Worm (Caenorhabditis elegans): ENCODE results near the gene otub-4.

DNA sequence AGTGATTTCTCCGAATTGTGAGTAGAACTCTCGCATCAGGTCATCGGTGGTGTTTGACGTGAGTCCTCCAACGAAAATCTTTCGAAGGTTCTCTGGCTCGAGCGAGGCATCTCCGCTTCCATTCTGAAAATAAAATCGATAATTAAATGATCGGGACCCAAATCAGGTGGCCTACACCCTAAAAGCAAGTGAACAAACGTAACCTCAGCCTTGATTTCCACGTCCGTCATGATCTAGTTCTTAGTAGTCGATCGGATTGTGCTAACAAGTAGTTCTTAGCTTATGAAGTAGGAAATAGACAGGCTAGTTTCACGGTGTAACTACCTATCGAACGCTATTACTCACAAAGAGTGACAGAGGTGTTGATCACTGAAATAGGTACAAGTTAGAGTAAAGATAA lies 39.8 kb downstream of the otub-4 start:
- TF ChIP-seq skn-1 (tag; optimal IDR thresholded peaks at IDR 0.05) = no peak
- TF ChIP-seq zag-1 (tag; optimal IDR thresholded peaks at IDR 0.05) = no peak
- TF ChIP-seq mep-1 (tag; optimal IDR thresholded peaks at IDR 0.05) = no peak
- no peak for TF ChIP-seq ceh-20 (GFP tag; IDR thresholded peaks at IDR 0.05)
- TF ChIP-seq mxl-2 (GFP tag; conservative IDR thresholded peaks at IDR 0.05) = no peak
- no peak for TF ChIP-seq mxl-3 (GFP tag; optimal IDR thresholded peaks at IDR 0.05)
- no peak for TF ChIP-seq nhr-10 (tag; optimal IDR thresholded peaks at IDR 0.05)
- TF ChIP-seq egl-27 (tag; optimal IDR thresholded peaks at IDR 0.05) = no peak
- no peak for TF ChIP-seq vab-7 (GFP tag; IDR thresholded peaks at IDR 0.05)
- no peak for TF ChIP-seq T26A8.4 (GFP tag; IDR thresholded peaks at IDR 0.05)
- no peak for TF ChIP-seq nhr-237 (tag; optimal IDR thresholded peaks at IDR 0.05)

All from whole organism, L4 larva.